Worm (Caenorhabditis elegans) whole organism, mixed stage, embryonic: ENCODE results near the gene fzy-1.

Source experiments
- blmp-1 ChIP-seq: fragments of 150-350 bp; optimal IDR thresholded peaks from 2 replicates; lab custom pipeline; 2014; ENCODE audit warnings: missing biosample characterization, missing genetic modification characterization
- lin-13 ChIP-seq: fragments of 150-350 bp; optimal IDR thresholded peaks from 2 replicates; lab custom pipeline; 2014; ENCODE audit warnings: missing biosample characterization, missing genetic modification characterization
- lsy-2 ChIP-seq: fragments of 150-350 bp; optimal IDR thresholded peaks from 2 replicates; lab custom pipeline; 2014; ENCODE audit warnings: missing biosample characterization, missing genetic modification characterization
- nhr-12 ChIP-seq: fragments of 150-350 bp; optimal IDR thresholded peaks from 2 replicates; lab custom pipeline; 2014; ENCODE audit warnings: missing biosample characterization, missing genetic modification characterization
- nhr-28 ChIP-seq: fragments of 150-350 bp; optimal IDR thresholded peaks from 2 replicates; lab custom pipeline; 2014; ENCODE audit warnings: missing biosample characterization, missing genetic modification characterization
- nhr-76 ChIP-seq: sonication (generic microtip); optimal IDR thresholded peaks from 2 replicates; lab custom pipeline; 2017; ENCODE audit warnings: missing biosample characterization, missing genetic modification characterization
- snpc-4 ChIP-seq: fragments of 150-350 bp; optimal IDR thresholded peaks from 2 replicates; lab custom pipeline; 2014; ENCODE audit warnings: missing biosample characterization, missing genetic modification characterization
- unc-39 ChIP-seq: fragments of 150-350 bp; optimal IDR thresholded peaks from 2 replicates; lab custom pipeline; 2014; ENCODE audit warnings: missing biosample characterization, missing genetic modification characterization

DNA sequence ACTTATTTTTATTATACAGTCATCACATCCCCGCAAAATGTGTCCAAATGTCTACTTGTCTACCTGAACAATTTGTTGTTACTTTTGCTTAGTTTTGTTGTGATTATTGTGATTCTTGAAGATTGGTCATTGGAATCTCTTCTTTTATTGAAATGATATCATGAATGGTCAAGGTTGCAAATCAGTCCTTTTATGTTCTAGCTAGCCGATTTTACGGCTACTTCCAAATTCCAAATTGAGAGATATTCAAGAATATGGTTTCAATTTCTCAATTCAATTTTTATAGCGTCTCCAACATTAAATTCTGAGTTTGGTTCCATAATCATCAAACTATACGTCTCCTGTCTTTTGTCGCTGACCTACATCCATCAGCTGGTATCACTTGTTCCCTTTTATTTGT, 49.3 kb upstream of the fzy-1 start:
- TF ChIP-seq lin-13 (tag; lab: Kevin White, UChicago) (no peak), nhr-12 (tag; lab: Kevin White, UChicago) (no peak), nhr-76 (tag; lab: Kevin White, UChicago) (no peak), unc-39 (tag; lab: Kevin White, UChicago) (no peak), blmp-1 (tag; lab: Kevin White, UChicago) (no peak), snpc-4 (no peak), lsy-2 (tag; lab: Kevin White, UChicago) (no peak), nhr-28 (tag; lab: Kevin White, UChicago) (no peak)
